Worm (Caenorhabditis elegans): ENCODE results near the gene eat-17.

eat-17 gene

DNA sequence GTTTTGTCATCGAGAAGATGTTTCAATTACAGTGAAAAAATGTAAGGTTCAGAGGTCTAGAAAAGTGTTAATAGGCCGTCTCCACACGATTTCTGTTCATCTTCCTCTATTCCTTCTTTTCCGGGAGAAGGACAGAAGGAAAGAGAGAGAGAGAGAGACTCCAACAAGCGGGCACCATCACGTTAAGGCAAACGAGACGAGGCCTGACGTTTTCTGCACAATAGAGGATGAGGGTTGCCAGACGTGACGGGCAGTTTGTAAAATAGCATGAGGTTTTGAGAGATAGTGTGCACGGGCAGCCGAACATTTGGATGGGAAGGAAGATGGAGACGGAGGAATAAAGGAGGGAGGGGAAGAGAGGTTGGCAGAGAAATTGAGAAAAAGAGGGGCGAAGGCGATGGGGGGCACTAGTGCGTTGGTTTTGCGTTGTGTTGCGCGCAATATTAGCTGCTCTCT is 29.2 kb upstream of the eat-17 start, which contains the start of gene twf-2 (continued):
- no peak for TF ChIP-seq Y56A3A.18 (GFP tag; IDR thresholded peaks at IDR 0.05)
- TF ChIP-seq fkh-3 (tag; optimal IDR thresholded peaks at IDR 0.05), result no peak
- TF ChIP-seq ztf-18 (tag; optimal IDR thresholded peaks at IDR 0.05), result peak; percentile 33
- TF ChIP-seq egl-44 (GFP tag; IDR thresholded peaks at IDR 0.05), result peak; percentile 57; the same call in 1 of the 2 replicates
- TF ChIP-seq attf-5 (GFP tag; optimal IDR thresholded peaks at IDR 0.05), result peak; percentile 56
- TF ChIP-seq let-607 (tag; optimal IDR thresholded peaks at IDR 0.05), result peak; percentile 22 to 28
- TF ChIP-seq chd-7 (tag; optimal IDR thresholded peaks at IDR 0.05), result peak; percentile 58
- TF ChIP-seq ztf-22 (GFP tag; optimal IDR thresholded peaks at IDR 0.05), result peak; percentile 20
- no peak for TF ChIP-seq athp-1 (tag; optimal IDR thresholded peaks at IDR 0.05)

- TF ChIP-seq Y95B8A.8 (GFP tag; IDR thresholded peaks at IDR 0.05) (no peak), F57A8.1 (GFP tag; optimal IDR thresholded peaks at IDR 0.05) (no peak), nhr-80 (tag; optimal IDR thresholded peaks at IDR 0.05) (no peak), dpl-1 (GFP tag; optimal IDR thresholded peaks at IDR 0.05) (no peak), F22D6.2 (tag; optimal IDR thresholded peaks at IDR 0.05) (no peak), F49E8.2 (tag; optimal IDR thresholded peaks at IDR 0.05; ENCODE audit: insufficient read depth) (no peak), ekl-4 (GFP tag; IDR thresholded peaks at IDR 0.05) (no peak), lsl-1 (GFP tag; optimal IDR thresholded peaks at IDR 0.05) (no peak), F23B12.7 (tag; optimal IDR thresholded peaks at IDR 0.05; ENCODE audit: insufficient read depth) (no peak), lag-1 (GFP tag; IDR thresholded peaks at IDR 0.05) (no peak), ccch-3 (GFP tag; optimal IDR thresholded peaks at IDR 0.05) (no peak), attf-5 (GFP tag; optimal IDR thresholded peaks at IDR 0.05) (no peak), sdz-38 (tag; optimal IDR thresholded peaks at IDR 0.05) (no peak), die-1 (tag; optimal IDR thresholded peaks at IDR 0.05) (no peak)
Measured at ce11 chrX:16443657-16444056, 27.0 kb upstream of the eat-17 start.

DNA sequence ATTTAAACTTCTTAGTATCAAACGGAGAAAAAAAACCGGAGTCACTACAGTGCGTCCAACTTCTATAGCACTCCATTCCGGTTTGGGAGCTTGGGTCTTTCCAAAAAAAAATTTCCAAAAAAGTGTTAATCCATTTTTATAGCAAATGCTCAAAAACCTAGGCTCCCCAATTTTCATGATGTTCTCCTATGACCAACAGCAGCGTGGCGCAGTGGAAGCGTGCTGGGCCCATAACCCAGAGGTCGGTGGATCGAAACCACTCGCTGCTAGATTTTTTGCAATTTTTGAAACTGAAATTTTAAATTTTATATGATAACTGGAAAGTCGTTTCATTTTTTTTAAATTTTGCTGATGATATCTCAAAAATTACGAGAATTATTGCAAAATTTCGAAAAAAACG is 24.3 kb upstream of the eat-17 start:
- TF ChIP-seq dox-1 (GFP tag; IDR thresholded peaks at IDR 0.05) (no peak), hmg-1.2 (GFP tag; IDR thresholded peaks at IDR 0.05) (peak; percentile 12; the same call in 1 of the 2 replicates), D2030.7 (GFP tag; IDR thresholded peaks at IDR 0.05) (peak; percentile 38; the same call in 1 of the 2 replicates), tbp1 (GFP tag; optimal IDR thresholded peaks at IDR 0.05) (peak; percentile 81), Y56A3A.18 (GFP tag; IDR thresholded peaks at IDR 0.05) (no peak), lin-35 (GFP tag; optimal IDR thresholded peaks at IDR 0.05) (no peak), snpc-4 (GFP tag; optimal IDR thresholded peaks at IDR 0.05) (no peak), snpc-4 (tag; optimal IDR thresholded peaks at IDR 0.05) (peak in 1 of 4 experiments; percentile 45), ceh-58 (GFP tag; IDR thresholded peaks at IDR 0.05) (no peak), ama-1 (optimal IDR thresholded peaks at IDR 0.05) (no peak), ama-1 (GFP tag; optimal IDR thresholded peaks at IDR 0.05) (peak in 1 of 2 experiments; percentile 11), die-1 (tag; optimal IDR thresholded peaks at IDR 0.05) (peak; percentile 40), snpc-1.3 (tag; optimal IDR thresholded peaks at IDR 0.05; ENCODE audit: insufficient read depth) (peak; percentile 50), nhr-179 (tag; optimal IDR thresholded peaks at IDR 0.05) (no peak), B0261.1 (tag; optimal IDR thresholded peaks at IDR 0.05) (peak; percentile 62), madf-6 (GFP tag; IDR thresholded peaks at IDR 0.05) (no peak), Y53G8AR.9 (GFP tag; conservative IDR thresholded peaks at IDR 0.05) (0 out of 2 replicates have a peak, but pooled peaks have one; percentile 46), lin-26 (GFP tag; IDR thresholded peaks at IDR 0.05) (peak; percentile 62; the same call in 1 of the 2 replicates), Y79H2A.3 (GFP tag; conservative IDR thresholded peaks at IDR 0.05) (no peak), nhr-90 (tag; optimal IDR thresholded peaks at IDR 0.05) (peak; percentile 21), ceh-79 (tag; optimal IDR thresholded peaks at IDR 0.05) (no peak), ztf-18 (tag; optimal IDR thresholded peaks at IDR 0.05) (peak; percentile 9), rpc-1 (optimal IDR thresholded peaks at IDR 0.05) (peak; percentile 65), rpc-1 (tag; optimal IDR thresholded peaks at IDR 0.05) (peak; percentile 86), snpc-3.4 (tag; optimal IDR thresholded peaks at IDR 0.05) (peak; percentile 23)
